Fruit fly (Drosophila melanogaster): ENCODE results near the gene CG14042.

The CG14042 gene

dm6 chr2L:5001582-5001929, 36.0 kb upstream of the CG14042 start:
- TF ChIP-seq CG15710 (tag; optimal IDR thresholded peaks at IDR 0.05) (no peak), CG4496 (GFP tag; IDR thresholded peaks at IDR 0.05) (no peak), CG32121 (GFP tag; IDR thresholded peaks at IDR 0.05) (no peak), CG10348 (GFP tag; IDR thresholded peaks at IDR 0.05) (no peak), rn (GFP tag; IDR thresholded peaks at IDR 0.05) (no peak), CG14655 (GFP tag; optimal IDR thresholded peaks at IDR 0.05) (no peak), Pif1A (GFP tag; optimal IDR thresholded peaks at IDR 0.05) (no peak), Snoo (tag; optimal IDR thresholded peaks at IDR 0.05) (no peak), gl (tag; optimal IDR thresholded peaks at IDR 0.05) (no peak), D1 (tag; optimal IDR thresholded peaks at IDR 0.05) (no peak), Pif1B (GFP tag; optimal IDR thresholded peaks at IDR 0.05) (no peak), CG34367 (tag; optimal IDR thresholded peaks at IDR 0.05) (no peak), CG17806 (tag; optimal IDR thresholded peaks at IDR 0.05) (no peak), CG13204 (GFP tag; optimal IDR thresholded peaks at IDR 0.05) (no peak), CG9948 (tag; optimal IDR thresholded peaks at IDR 0.05) (no peak), CG12605 (GFP tag; IDR thresholded peaks at IDR 0.05) (no peak), CG8301 (tag; optimal IDR thresholded peaks at IDR 0.05) (no peak), CG8159 (tag; optimal IDR thresholded peaks at IDR 0.05) (no peak)

DNA sequence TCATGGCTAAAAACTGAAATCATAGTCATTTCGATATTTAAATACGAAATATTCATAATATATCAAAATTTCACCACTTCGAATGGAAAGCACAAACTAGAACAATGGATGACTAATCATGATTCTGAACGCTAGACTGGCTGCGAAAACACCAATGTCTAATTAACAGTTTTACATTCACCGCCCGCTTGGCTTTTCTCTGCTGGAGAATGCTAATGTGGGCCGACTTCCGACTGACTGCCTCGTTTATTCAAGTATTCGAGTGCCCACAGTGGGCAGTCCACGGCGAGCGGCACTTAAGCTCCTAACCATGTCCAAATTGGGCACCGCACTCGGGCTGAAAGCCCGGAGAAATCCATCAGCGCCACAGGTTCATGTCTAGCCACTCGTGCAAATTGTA, 35.5 kb upstream of the CG14042 start:
- no peak for TF ChIP-seq gl (tag; optimal IDR thresholded peaks at IDR 0.05)
- TF ChIP-seq EcR (GFP tag; optimal IDR thresholded peaks at IDR 0.05) = no peak
- no peak for TF ChIP-seq D1 (tag; optimal IDR thresholded peaks at IDR 0.05)
- TF ChIP-seq Snoo (tag; optimal IDR thresholded peaks at IDR 0.05) = no peak
- no peak for TF ChIP-seq CG12605 (GFP tag; IDR thresholded peaks at IDR 0.05)
- TF ChIP-seq CG32121 (GFP tag; IDR thresholded peaks at IDR 0.05) = no peak
- TF ChIP-seq CG17806 (tag; optimal IDR thresholded peaks at IDR 0.05) = no peak
- TF ChIP-seq CG34367 (tag; optimal IDR thresholded peaks at IDR 0.05) = no peak

- no peak for TF ChIP-seq rn (GFP tag; IDR thresholded peaks at IDR 0.05)
- TF ChIP-seq Ets98B (GFP tag; IDR thresholded peaks at IDR 0.05) = peak; percentile 75
- TF ChIP-seq CG17806 (tag; optimal IDR thresholded peaks at IDR 0.05) = no peak
- peak; percentile 45 for TF ChIP-seq CG14655 (GFP tag; optimal IDR thresholded peaks at IDR 0.05)
- TF ChIP-seq gl (tag; optimal IDR thresholded peaks at IDR 0.05) = no peak
- peak; percentile 57; the same call in 1 of the 3 replicates for TF ChIP-seq fd96Ca (GFP tag; IDR thresholded peaks at IDR 0.05)
- no peak for TF ChIP-seq CG8159 (tag; optimal IDR thresholded peaks at IDR 0.05)
- peak; percentile 34 for TF ChIP-seq Pif1A (GFP tag; optimal IDR thresholded peaks at IDR 0.05)
- TF ChIP-seq CG13204 (GFP tag; optimal IDR thresholded peaks at IDR 0.05) = no peak
- no peak for TF ChIP-seq CG9948 (tag; optimal IDR thresholded peaks at IDR 0.05)
- TF ChIP-seq CG10348 (GFP tag; IDR thresholded peaks at IDR 0.05) = no peak
- no peak for TF ChIP-seq Snoo (tag; optimal IDR thresholded peaks at IDR 0.05)
- no peak for TF ChIP-seq Pif1B (GFP tag; optimal IDR thresholded peaks at IDR 0.05)
- no peak for TF ChIP-seq CG34367 (tag; optimal IDR thresholded peaks at IDR 0.05)
- TF ChIP-seq EcR (GFP tag; optimal IDR thresholded peaks at IDR 0.05) = no peak
- peak; percentile 15 for TF ChIP-seq CG15710 (tag; optimal IDR thresholded peaks at IDR 0.05)
- TF ChIP-seq CG4496 (GFP tag; IDR thresholded peaks at IDR 0.05) = peak; percentile 65; the same call in 2 of the 3 replicates
- TF ChIP-seq CG8301 (tag; optimal IDR thresholded peaks at IDR 0.05) = peak; percentile 16
- peak; percentile 60; the same call in 1 of the 2 replicates for TF ChIP-seq CG12605 (GFP tag; IDR thresholded peaks at IDR 0.05)
- peak; percentile 49; the same call in 1 of the 2 replicates for TF ChIP-seq CG32121 (GFP tag; IDR thresholded peaks at IDR 0.05)
- no peak for TF ChIP-seq D1 (tag; optimal IDR thresholded peaks at IDR 0.05)
Observed at dm6 chr2L:5002711-5003402, 34.7 kb upstream of the CG14042 start.

- TF ChIP-seq CG8159 (tag; optimal IDR thresholded peaks at IDR 0.05) (no peak), CG12605 (GFP tag; IDR thresholded peaks at IDR 0.05) (no peak), CG34367 (tag; optimal IDR thresholded peaks at IDR 0.05) (no peak), fd96Ca (GFP tag; IDR thresholded peaks at IDR 0.05) (no peak), CG32121 (GFP tag; IDR thresholded peaks at IDR 0.05) (no peak), CG14655 (GFP tag; optimal IDR thresholded peaks at IDR 0.05) (no peak), CG8301 (tag; optimal IDR thresholded peaks at IDR 0.05) (no peak), gl (tag; optimal IDR thresholded peaks at IDR 0.05) (no peak), D1 (tag; optimal IDR thresholded peaks at IDR 0.05) (no peak), CG10348 (GFP tag; IDR thresholded peaks at IDR 0.05) (no peak), CG17806 (tag; optimal IDR thresholded peaks at IDR 0.05) (no peak), Ets98B (GFP tag; IDR thresholded peaks at IDR 0.05) (no peak)
Observed at dm6 chr2L:5003670-5004453, 33.6 kb upstream of the CG14042 start.

DNA sequence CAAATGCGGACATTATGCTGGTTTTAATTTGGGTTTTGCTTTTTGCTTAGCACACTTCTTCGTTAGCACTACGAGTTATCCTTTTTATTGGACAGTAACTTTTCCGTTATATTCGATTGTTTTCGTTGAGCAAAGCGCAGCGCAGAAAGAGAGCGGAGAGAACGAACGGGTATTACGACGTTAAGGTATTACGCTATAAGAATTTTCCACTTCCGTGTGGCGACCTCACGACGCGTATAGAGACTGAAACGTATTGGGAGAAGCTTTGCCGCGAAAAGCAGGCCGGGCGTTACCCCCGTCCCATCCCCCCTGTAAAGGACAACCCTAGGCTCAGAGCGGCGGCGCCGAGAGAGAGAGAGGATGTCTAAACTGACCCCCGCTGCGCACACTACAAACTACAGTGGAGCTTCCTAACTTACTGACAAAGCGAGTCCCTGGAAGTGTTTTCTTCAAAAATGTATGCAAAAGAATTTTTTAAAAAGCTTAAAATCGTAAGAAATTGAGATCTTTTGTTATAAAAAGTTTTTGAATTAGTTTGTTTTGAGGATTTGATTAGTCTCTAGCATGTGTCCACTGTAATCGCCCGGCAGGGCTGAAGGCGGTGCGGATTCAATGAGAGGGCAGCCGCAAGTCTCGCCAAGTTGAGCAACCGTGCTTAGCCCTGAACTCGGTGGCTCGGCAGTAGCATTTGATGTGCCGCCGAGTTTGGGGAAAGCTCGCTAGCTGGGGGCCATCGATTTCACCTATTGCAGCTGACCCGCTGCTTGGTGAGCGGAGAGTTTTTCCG, 32.6 kb upstream of the CG14042 start:
- TF ChIP-seq CG34367 (tag; optimal IDR thresholded peaks at IDR 0.05) = peak; percentile 88
- TF ChIP-seq CG12605 (GFP tag; IDR thresholded peaks at IDR 0.05) = peak; percentile 91
- TF ChIP-seq gl (tag; optimal IDR thresholded peaks at IDR 0.05) = peak; percentile 73
- TF ChIP-seq CG32121 (GFP tag; IDR thresholded peaks at IDR 0.05) = peak; percentile 89
- TF ChIP-seq CG17806 (tag; optimal IDR thresholded peaks at IDR 0.05) = peak; percentile 89
- peak; percentile 70 for TF ChIP-seq Snoo (tag; optimal IDR thresholded peaks at IDR 0.05)
- TF ChIP-seq CG8159 (tag; optimal IDR thresholded peaks at IDR 0.05) = peak; percentile 90
- TF ChIP-seq CG13204 (GFP tag; optimal IDR thresholded peaks at IDR 0.05) = peak; percentile 69
- peak; percentile 81 for TF ChIP-seq CG8301 (tag; optimal IDR thresholded peaks at IDR 0.05)
- TF ChIP-seq CG10348 (GFP tag; IDR thresholded peaks at IDR 0.05) = peak; percentile 76
- peak; percentile 89 for TF ChIP-seq CG9948 (tag; optimal IDR thresholded peaks at IDR 0.05)
- TF ChIP-seq D1 (tag; optimal IDR thresholded peaks at IDR 0.05) = peak; percentile 41
- peak; percentile 94 for TF ChIP-seq CG4496 (GFP tag; IDR thresholded peaks at IDR 0.05)
- peak; percentile 90 for TF ChIP-seq fd96Ca (GFP tag; IDR thresholded peaks at IDR 0.05)
- TF ChIP-seq EcR (GFP tag; optimal IDR thresholded peaks at IDR 0.05) = peak; percentile 38
- peak; percentile 86 for TF ChIP-seq Pif1B (GFP tag; optimal IDR thresholded peaks at IDR 0.05)
- TF ChIP-seq Pif1A (GFP tag; optimal IDR thresholded peaks at IDR 0.05) = peak; percentile 90
- TF ChIP-seq CG15710 (tag; optimal IDR thresholded peaks at IDR 0.05) = peak; percentile 90
- TF ChIP-seq CG14655 (GFP tag; optimal IDR thresholded peaks at IDR 0.05) = peak; percentile 83
- TF ChIP-seq rn (GFP tag; IDR thresholded peaks at IDR 0.05) = peak; percentile 61; the same call in 1 of the 2 replicates
- TF ChIP-seq Ets98B (GFP tag; IDR thresholded peaks at IDR 0.05) = peak; percentile 88

Data from whole organism, pupa.